Fruit fly (Drosophila melanogaster) whole organism, prepupa: ENCODE measurements around the gene DppIII.

ENCODE experiments used
- Blimp-1 ChIP-seq: fragments of 200-800 bp; sonication (Bioruptor generic); optimal IDR thresholded peaks from 3 replicates; lab custom pipeline; 2017; ENCODE audit warnings: missing biosample characterization, missing genetic modification characterization, mild to moderate bottlenecking, moderate library complexity, missing genetic modification reagents
- CG10631 ChIP-seq: fragments of 200-800 bp; sonication (Bioruptor generic); optimal IDR thresholded peaks from 2 replicates; lab custom pipeline; 2016; ENCODE audit warnings: missing biosample characterization, missing genetic modification characterization
- CG10669 ChIP-seq: fragments of 200-800 bp; sonication (Bioruptor generic); optimal IDR thresholded peaks from 3 replicates; lab custom pipeline; 2018; ENCODE audit warnings: missing biosample characterization, mild to moderate bottlenecking, missing genetic modification characterization, moderate library complexity
- CG11294 ChIP-seq: fragments of 200-800 bp; sonication (Bioruptor generic); IDR thresholded peaks from 2 replicates; pipeline ENCODE4 v1.3.6; 2022; ENCODE audit warnings: missing biosample characterization, missing genetic modification characterization
- CG11762 ChIP-seq: fragments of 200-800 bp; sonication (Bioruptor generic); optimal IDR thresholded peaks from 3 replicates; lab custom pipeline; 2016; ENCODE audit warnings: missing biosample characterization, missing genetic modification characterization; ENCODE audit not compliant: insufficient read depth
- CG11902 ChIP-seq: fragments of 200-800 bp; sonication (Bioruptor generic); optimal IDR thresholded peaks from 3 replicates; lab custom pipeline; 2016; ENCODE audit warnings: missing biosample characterization, missing genetic modification characterization
- CG15336 ChIP-seq: fragments of 200-800 bp; sonication (Bioruptor generic); IDR thresholded peaks from 2 replicates; pipeline ENCODE4 v1.3.6; 2022; ENCODE audit warnings: missing biosample characterization, missing genetic modification characterization
- CG1621 ChIP-seq: fragments of 200-800 bp; sonication (Bioruptor generic); optimal IDR thresholded peaks from 3 replicates; lab custom pipeline; 2018; ENCODE audit warnings: missing biosample characterization, mild to moderate bottlenecking, missing genetic modification characterization
- CG16779 ChIP-seq: fragments of 200-800 bp; sonication (Bioruptor generic); optimal IDR thresholded peaks from 3 replicates; lab custom pipeline; 2017; ENCODE audit warnings: missing biosample characterization, mild to moderate bottlenecking, missing genetic modification characterization
- CG31627 ChIP-seq: fragments of 200-800 bp; sonication (Bioruptor generic); optimal IDR thresholded peaks from 3 replicates; lab custom pipeline; 2016; ENCODE audit warnings: missing biosample characterization, missing genetic modification characterization
- CG32006 ChIP-seq: fragments of 200-800 bp; sonication (Bioruptor generic); optimal IDR thresholded peaks from 3 replicates; lab custom pipeline; 2017; ENCODE audit warnings: missing biosample characterization, mild to moderate bottlenecking, missing genetic modification characterization
- CG34406 ChIP-seq: fragments of 200-800 bp; sonication (Bioruptor generic); optimal IDR thresholded peaks from 3 replicates; lab custom pipeline; 2016; ENCODE audit warnings: missing biosample characterization, missing genetic modification characterization
- CG3919 ChIP-seq: fragments of 200-800 bp; sonication (Bioruptor generic); optimal IDR thresholded peaks from 3 replicates; lab custom pipeline; 2016; ENCODE audit warnings: missing biosample characterization, missing genetic modification characterization
- CG4318 ChIP-seq: fragments of 200-800 bp; sonication (Bioruptor generic); optimal IDR thresholded peaks from 3 replicates; lab custom pipeline; 2017; ENCODE audit warnings: missing biosample characterization, mild to moderate bottlenecking, missing genetic modification characterization
- CG6163 ChIP-seq: fragments of 200-800 bp; sonication (Bioruptor generic); IDR thresholded peaks from 3 replicates; pipeline ENCODE4 v1.3.6; 2022; ENCODE audit warnings: missing biosample characterization, missing genetic modification characterization
- CG6276 ChIP-seq: fragments of 200-800 bp; sonication (Bioruptor generic); optimal IDR thresholded peaks from 2 replicates; lab custom pipeline; 2017; ENCODE audit warnings: missing biosample characterization, mild to moderate bottlenecking, missing genetic modification characterization
- CG6792 ChIP-seq: fragments of 200-800 bp; sonication (Bioruptor generic); optimal IDR thresholded peaks from 3 replicates; lab custom pipeline; 2016; ENCODE audit warnings: missing biosample characterization, missing genetic modification characterization
- CG6808 ChIP-seq: fragments of 200-800 bp; sonication (Bioruptor generic); optimal IDR thresholded peaks from 3 replicates; lab custom pipeline; 2017; ENCODE audit warnings: missing biosample characterization, missing genetic modification characterization, mild to moderate bottlenecking, moderate library complexity, missing genetic modification reagents
- CG6854 ChIP-seq: fragments of 200-800 bp; sonication (Bioruptor generic); optimal IDR thresholded peaks from 2 replicates; lab custom pipeline; 2017; ENCODE audit warnings: missing biosample characterization, mild to moderate bottlenecking, missing genetic modification characterization
- CG8119 ChIP-seq: fragments of 200-800 bp; sonication (Bioruptor generic); IDR thresholded peaks from 3 replicates; pipeline ENCODE4 v1.3.6; 2022; ENCODE audit warnings: missing biosample characterization, missing genetic modification characterization
- CG8319 ChIP-seq: fragments of 200-800 bp; sonication (Bioruptor generic); optimal IDR thresholded peaks from 3 replicates; lab custom pipeline; 2016; ENCODE audit warnings: missing biosample characterization, missing genetic modification characterization
- CG8632 ChIP-seq: fragments of 200-800 bp; sonication (Bioruptor generic); optimal IDR thresholded peaks from 3 replicates; lab custom pipeline; 2016; ENCODE audit warnings: missing biosample characterization, missing genetic modification characterization
- Eip75B ChIP-seq: fragments of 200-800 bp; sonication (Bioruptor generic); optimal IDR thresholded peaks from 3 replicates; lab custom pipeline; 2016; ENCODE audit warnings: missing biosample characterization, missing genetic modification characterization
- Eip78C ChIP-seq: fragments of 200-800 bp; sonication (Bioruptor generic); peaks from one replicate; lab custom pipeline; 2016; ENCODE audit warnings: missing biosample characterization, missing genetic modification characterization
- Ets21C ChIP-seq: fragments of 200-800 bp; sonication (Bioruptor generic); optimal IDR thresholded peaks from 3 replicates; lab custom pipeline; 2016; ENCODE audit warnings: missing biosample characterization, missing genetic modification characterization
- Ets96B ChIP-seq: fragments of 200-800 bp; optimal IDR thresholded peaks from 2 replicates; lab custom pipeline; 2019; ENCODE audit warnings: missing biosample characterization, mild to moderate bottlenecking, missing genetic modification characterization, moderate library complexity
- Gug ChIP-seq: fragments of 200-800 bp; sonication (Bioruptor generic); IDR thresholded peaks from 2 replicates; pipeline ENCODE4 v1.3.6; 2022; ENCODE audit warnings: missing biosample characterization, missing genetic modification characterization
- Hr38 ChIP-seq: sonication (Bioruptor generic); optimal IDR thresholded peaks from 2 replicates; lab custom pipeline; 2016; ENCODE audit warnings: missing biosample characterization, missing genetic modification characterization
- Hr39 ChIP-seq: fragments of 200-800 bp; sonication (Bioruptor generic); optimal IDR thresholded peaks from 2 replicates; lab custom pipeline; 2016; ENCODE audit warnings: missing biosample characterization, missing genetic modification characterization
- Hr4 ChIP-seq: fragments of 200-800 bp; sonication (Bioruptor generic); optimal IDR thresholded peaks from 3 replicates; lab custom pipeline; 2016; ENCODE audit warnings: missing biosample characterization, missing genetic modification characterization
- Met ChIP-seq: fragments of 200-800 bp; sonication (Bioruptor generic); optimal IDR thresholded peaks from 3 replicates; lab custom pipeline; 2016; ENCODE audit warnings: missing biosample characterization, missing genetic modification characterization
- OdsH ChIP-seq: fragments of 200-800 bp; sonication (Bioruptor generic); optimal IDR thresholded peaks from 3 replicates; lab custom pipeline; 2016; ENCODE audit warnings: missing biosample characterization, missing genetic modification characterization
- Smox ChIP-seq: fragments of 200-800 bp; sonication (Bioruptor generic); optimal IDR thresholded peaks from 3 replicates; lab custom pipeline; 2016; ENCODE audit warnings: missing biosample characterization, missing genetic modification characterization
- Sox102F ChIP-seq: fragments of 200-800 bp; sonication (Bioruptor generic); optimal IDR thresholded peaks from 2 replicates; lab custom pipeline; 2016; ENCODE audit warnings: missing biosample characterization, mild to moderate bottlenecking, missing genetic modification characterization
- Sox14 ChIP-seq: fragments of 200-800 bp; sonication (Bioruptor generic); optimal IDR thresholded peaks from 3 replicates; lab custom pipeline; 2016; ENCODE audit warnings: missing biosample characterization, missing genetic modification characterization
- Sox15 ChIP-seq: fragments of 200-800 bp; sonication (Bioruptor generic); optimal IDR thresholded peaks from 3 replicates; lab custom pipeline; 2016; ENCODE audit warnings: missing biosample characterization, missing genetic modification characterization
- acj6 ChIP-seq: fragments of 200-800 bp; sonication (Bioruptor generic); optimal IDR thresholded peaks from 3 replicates; lab custom pipeline; 2016; ENCODE audit warnings: missing biosample characterization, missing genetic modification characterization
- cyc ChIP-seq: fragments of 200-800 bp; sonication (Bioruptor generic); optimal IDR thresholded peaks from 3 replicates; lab custom pipeline; 2016; ENCODE audit warnings: missing biosample characterization, missing genetic modification characterization
- dsx ChIP-seq: fragments of 200-800 bp; optimal IDR thresholded peaks from 3 replicates; lab custom pipeline; 2019; ENCODE audit warnings: missing biosample characterization, mild to moderate bottlenecking, missing genetic modification characterization, moderate library complexity; ENCODE audit not compliant: poor library complexity, severe bottlenecking
- eg ChIP-seq: fragments of 200-800 bp; sonication (Bioruptor generic); IDR thresholded peaks from 3 replicates; pipeline ENCODE4 v1.3.6; 2022; ENCODE audit warnings: missing biosample characterization, missing genetic modification characterization
- esn ChIP-seq: fragments of 200-800 bp; sonication (Bioruptor generic); optimal IDR thresholded peaks from 2 replicates; lab custom pipeline; 2016; ENCODE audit warnings: missing biosample characterization, mild to moderate bottlenecking, missing genetic modification characterization, moderate library complexity
- fd85E ChIP-seq: fragments of 200-800 bp; sonication (Bioruptor generic); optimal IDR thresholded peaks from 3 replicates; lab custom pipeline; 2016; ENCODE audit warnings: missing biosample characterization, missing genetic modification characterization
- fkh ChIP-seq: fragments of 200-800 bp; sonication (Bioruptor generic); optimal IDR thresholded peaks from 3 replicates; lab custom pipeline; 2017; ENCODE audit warnings: missing biosample characterization, mild to moderate bottlenecking, missing genetic modification characterization, moderate library complexity
- lz ChIP-seq: fragments of 200-800 bp; sonication (Bioruptor generic); optimal IDR thresholded peaks from 3 replicates; lab custom pipeline; 2016; ENCODE audit warnings: missing biosample characterization, missing genetic modification characterization
- pdm3 ChIP-seq: fragments of 200-800 bp; sonication (Bioruptor generic); optimal IDR thresholded peaks from 3 replicates; lab custom pipeline; 2016; ENCODE audit warnings: missing biosample characterization, missing genetic modification characterization
- salr ChIP-seq, 2 experiments: fragments of 200-800 bp; sonication (Bioruptor generic); optimal IDR thresholded peaks; 3 replicates each; lab custom pipeline; 2016 to 2018; ENCODE audit warnings: missing biosample characterization in 2 of 2, missing genetic modification characterization in 2 of 2, mild to moderate bottlenecking in 1 of 2
- ss ChIP-seq, 2 experiments: fragments of 200-800 bp; sonication (Bioruptor generic); optimal IDR thresholded peaks; 2 replicates in 1 of 2; 3 replicates in 1 of 2; lab custom pipeline; 2017 to 2018; ENCODE audit warnings: mild to moderate bottlenecking in 2 of 2, missing biosample characterization in 2 of 2, missing genetic modification characterization in 2 of 2, moderate library complexity in 1 of 2
- svp ChIP-seq: fragments of 200-800 bp; sonication (Bioruptor generic); peaks from one replicate; lab custom pipeline; 2016; ENCODE audit warnings: missing biosample characterization, missing genetic modification characterization
- vri ChIP-seq: fragments of 200-800 bp; sonication (Bioruptor generic); optimal IDR thresholded peaks from 3 replicates; lab custom pipeline; 2016; ENCODE audit warnings: missing biosample characterization, mild to moderate bottlenecking, missing genetic modification characterization

Gene DppIII

dm6 chr3R:8354458-8354857, 10.3 kb downstream of the DppIII start (continued):
- TF ChIP-seq CG31627 (peak; percentile 63), CG8319 (GFP tag; lab: Kevin White, UChicago) (no peak), lz (GFP tag; lab: Kevin White, UChicago) (peak; percentile 56), CG3919 (GFP tag; lab: Kevin White, UChicago) (no peak), CG8119 (GFP tag; lab: Robert Waterston, UW) (peak; percentile 72), Gug (GFP tag; lab: Robert Waterston, UW) (peak; percentile 38; the same call in 1 of the 2 replicates), CG16779 (no peak), Sox14 (peak; percentile 39), Hr39 (GFP tag; lab: Kevin White, UChicago) (peak; percentile 59), Sox15 (peak; percentile 16), Eip75B (GFP tag; lab: Kevin White, UChicago) (no peak), Hr38 (GFP tag; lab: Kevin White, UChicago) (no peak), salr (GFP tag; optimal IDR thresholded peaks at IDR 0.05; lab: Kevin White, UChicago) (no peak), CG11294 (peak; percentile 38; the same call in 1 of the 2 replicates), Met (GFP tag; lab: Kevin White, UChicago) (peak; percentile 77), fkh (GFP tag; lab: Kevin White, UChicago) (no peak), CG4318 (GFP tag; lab: Kevin White, UChicago) (no peak), Sox102F (GFP tag; lab: Kevin White, UChicago) (no peak), CG8632 (GFP tag; lab: Kevin White, UChicago) (peak; percentile 57), OdsH (peak; percentile 44), CG34406 (GFP tag; lab: Kevin White, UChicago) (peak; percentile 47), CG6808 (no peak)

DNA sequence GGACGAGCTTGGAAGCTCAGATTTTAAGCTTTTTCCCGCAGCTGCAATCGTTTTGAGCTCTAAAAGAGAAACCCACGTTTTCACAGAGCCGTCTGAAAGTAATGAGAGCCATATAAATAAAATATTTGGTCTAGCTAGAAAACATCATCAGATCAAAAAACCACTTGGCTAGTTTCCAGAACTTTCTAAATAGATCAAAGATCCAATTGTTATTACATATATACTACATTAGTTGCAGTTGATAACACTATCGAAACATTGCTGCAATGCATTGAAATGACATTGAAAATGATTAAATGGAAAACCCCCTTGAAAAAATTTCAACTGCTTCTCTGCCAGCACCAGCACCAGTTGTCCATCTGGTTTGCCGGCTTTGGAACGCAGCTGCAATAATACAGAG, 10.8 kb downstream of the DppIII start:
- TF ChIP-seq Eip75B (GFP tag; lab: Kevin White, UChicago) = peak; percentile 86
- TF ChIP-seq CG34406 (GFP tag; lab: Kevin White, UChicago) = peak; percentile 87
- peak; percentile 91 for TF ChIP-seq CG6163 (GFP tag; lab: Robert Waterston, UW)
- TF ChIP-seq esn = peak; percentile 22
- peak; percentile 72 for TF ChIP-seq Ets96B (tag; lab: Kevin White, UChicago)
- peak; percentile 70 for TF ChIP-seq dsx (GFP tag; lab: Kevin White, UChicago)
- TF ChIP-seq CG11762 (GFP tag; lab: Kevin White, UChicago) = peak; percentile 93
- peak; percentile 69 for TF ChIP-seq cyc (GFP tag; lab: Kevin White, UChicago)
- TF ChIP-seq svp (GFP tag; lab: Kevin White, UChicago) = no peak
- peak; percentile 78 for TF ChIP-seq CG10669 (GFP tag; lab: Kevin White, UChicago)
- no peak for TF ChIP-seq vri (GFP tag; lab: Kevin White, UChicago)
- TF ChIP-seq eg (GFP tag; lab: Robert Waterston, UW) = peak; percentile 95
- TF ChIP-seq Smox (GFP tag; lab: Kevin White, UChicago) = peak; percentile 7
- TF ChIP-seq CG4318 (GFP tag; lab: Kevin White, UChicago) = peak; percentile 95
- peak; percentile 93 for TF ChIP-seq CG6276
- peak; percentile 79 for TF ChIP-seq CG10631 (GFP tag; lab: Kevin White, UChicago)
- no peak for TF ChIP-seq Blimp-1 (GFP tag; lab: Kevin White, UChicago)
- TF ChIP-seq pdm3 (GFP tag; lab: Kevin White, UChicago) = peak; percentile 95
- peak; percentile 97 for TF ChIP-seq CG15336
- peak; percentile 93 for TF ChIP-seq CG32006
- peak; percentile 74 for TF ChIP-seq fd85E (GFP tag; lab: Kevin White, UChicago)
- TF ChIP-seq Ets21C (GFP tag; lab: Kevin White, UChicago) = peak; percentile 40
- peak; percentile 71 for TF ChIP-seq Sox14
- TF ChIP-seq Eip78C = peak; percentile 99
- TF ChIP-seq CG6854 (GFP tag; lab: Kevin White, UChicago) = no peak
- peak; percentile 37 for TF ChIP-seq Met (GFP tag; lab: Kevin White, UChicago)
- TF ChIP-seq acj6 (GFP tag; lab: Kevin White, UChicago) = peak; percentile 89
- TF ChIP-seq Hr38 (GFP tag; lab: Kevin White, UChicago) = peak; percentile 27
- TF ChIP-seq CG16779 = peak; percentile 82
- peak; percentile 97 for TF ChIP-seq CG8119 (GFP tag; lab: Robert Waterston, UW)
- peak; percentile 97 for TF ChIP-seq Hr4 (GFP tag; lab: Kevin White, UChicago)
- TF ChIP-seq ss (GFP tag; optimal IDR thresholded peaks at IDR 0.05; lab: Kevin White, UChicago) = peak; percentile 16 to 68
- TF ChIP-seq CG8632 (GFP tag; lab: Kevin White, UChicago) = peak; percentile 84
- peak; percentile 41 for TF ChIP-seq CG1621
- peak; percentile 68 for TF ChIP-seq CG6808
- peak; percentile 81 for TF ChIP-seq CG6792 (GFP tag; lab: Kevin White, UChicago)
- peak; percentile 65 for TF ChIP-seq Hr39 (GFP tag; lab: Kevin White, UChicago)
- peak; percentile 89 for TF ChIP-seq CG11902 (GFP tag; lab: Kevin White, UChicago)
